Fruit fly (Drosophila melanogaster) whole organism: Measurements from ENCODE around the gene CG10839.

Source experiments
- CG8478 ChIP-seq: fragments of >200 bp; optimal IDR thresholded peaks from 2 replicates; lab custom pipeline; 2018; ENCODE audit warnings: inconsistent platforms
- EcR ChIP-seq, 2 experiments: fragments of >200 bp; optimal IDR thresholded peaks; 2 replicates each; lab custom pipeline; 2017; ENCODE audit warnings: missing biosample characterization in 2 of 2, missing genetic modification characterization in 2 of 2, missing genetic modification reagents in 2 of 2
- psq ChIP-seq: fragments of >200 bp; optimal IDR thresholded peaks from 2 replicates; lab custom pipeline; 2017
- usp ChIP-seq: fragments of >200 bp; optimal IDR thresholded peaks from 2 replicates; lab custom pipeline; 2017; ENCODE audit warnings: missing biosample characterization, missing genetic modification characterization, mixed read lengths

dm6 chr2L:16004025-16004424, 24.7 kb downstream of the CG10839 start, which contains the start of the genes CG13245 and CG43816:
- no peak for TF ChIP-seq CG8478 (lab: Kevin White, UChicago)
- TF ChIP-seq psq: no peak
- no peak for TF ChIP-seq usp
- no peak for TF ChIP-seq EcR (GFP tag; optimal IDR thresholded peaks at IDR 0.05; lab: Kevin White, UChicago)
